Worm (Caenorhabditis elegans) whole organism, L2 larva: ENCODE data around the gene irld-45.

Experiments used
- ama-1 ChIP-seq: fragments of 150-350 bp; optimal IDR thresholded peaks from 2 replicates; lab custom pipeline; 2018; ENCODE audit warnings: inconsistent platforms
- lin-11 ChIP-seq: fragments of 150-350 bp; sonication (generic microtip); optimal IDR thresholded peaks from 2 replicates; lab custom pipeline; 2014; ENCODE audit warnings: missing biosample characterization, missing genetic modification characterization, inconsistent platforms, mixed read lengths
- lin-39 ChIP-seq: fragments of 150-350 bp; optimal IDR thresholded peaks from 2 replicates; lab custom pipeline; 2014; ENCODE audit warnings: missing biosample characterization, missing genetic modification reagents, missing genetic modification characterization
- nhr-237 ChIP-seq: fragments of 150-350 bp; optimal IDR thresholded peaks from 2 replicates; lab custom pipeline; 2014; ENCODE audit warnings: missing biosample characterization, missing genetic modification characterization

ce11 chrV:1699228-1699795 is 51.2 kb downstream of the irld-45 start:
- TF ChIP-seq ama-1 (no peak), nhr-237 (tag; lab: Kevin White, UChicago) (no peak), lin-11 (tag; lab: Kevin White, UChicago) (no peak), lin-39 (tag; lab: Kevin White, UChicago) (no peak)
